Worm (Caenorhabditis elegans): Measurements from ENCODE around the gene fip-4.

The fip-4 gene

DNA sequence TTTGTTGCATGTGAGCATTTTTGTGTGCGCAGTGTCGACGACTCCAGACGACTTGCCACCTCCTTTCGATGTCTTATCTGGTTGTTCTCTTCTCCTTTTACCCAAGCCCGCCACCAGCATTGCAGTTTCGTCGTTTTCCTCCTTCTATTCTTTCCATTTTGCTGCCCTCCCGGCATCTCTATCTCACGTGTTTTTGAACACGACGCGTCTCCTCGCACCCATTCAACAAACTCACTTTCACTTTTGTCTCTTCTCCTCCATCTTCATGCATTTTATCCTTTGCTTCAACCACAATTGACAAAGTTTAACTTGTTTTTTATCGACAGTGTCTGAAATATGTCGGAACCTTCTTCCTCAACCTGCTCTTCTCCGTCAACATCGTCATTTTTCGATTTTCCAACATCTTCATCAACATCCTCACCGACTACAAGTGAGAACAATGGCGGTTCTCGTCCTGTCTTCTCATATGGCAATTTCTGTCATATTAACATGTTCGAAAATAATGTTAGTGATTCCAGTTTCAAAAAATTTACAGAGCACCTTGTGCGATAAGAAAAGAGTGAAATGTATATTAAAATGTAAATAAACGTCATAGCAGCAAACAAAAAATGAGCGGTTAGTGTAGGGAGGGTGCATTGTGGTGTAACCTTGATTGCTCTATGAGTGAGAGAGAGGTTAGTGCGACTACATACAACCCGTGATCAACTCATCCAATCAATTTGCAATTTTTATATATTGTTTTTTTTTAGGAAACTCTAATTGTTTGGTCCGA is at the start of gene fip-4:
fip-4 (minus strand) TSS at position 636 of the 772 bp plus-strand sequence.
- no peak for TF ChIP-seq ref-1 (GFP tag; conservative IDR thresholded peaks at IDR 0.05)
- no peak for TF ChIP-seq ztf-29 (GFP tag; IDR thresholded peaks at IDR 0.05)
- TF ChIP-seq tab-1 (GFP tag; IDR thresholded peaks at IDR 0.05) = no peak
- TF ChIP-seq T22C8.4 (GFP tag; IDR thresholded peaks at IDR 0.05) = no peak
- TF ChIP-seq klf-2 (GFP tag; conservative IDR thresholded peaks at IDR 0.05) = no peak
- TF ChIP-seq ztf-23 (GFP tag; IDR thresholded peaks at IDR 0.05) = no peak
- no peak for TF ChIP-seq cog-1 (tag; optimal IDR thresholded peaks at IDR 0.05)

- TF ChIP-seq ref-1 (GFP tag; conservative IDR thresholded peaks at IDR 0.05) (no peak), klf-2 (GFP tag; conservative IDR thresholded peaks at IDR 0.05) (no peak)
These were observed 49.4 kb upstream of the fip-4 start for ce11 chrV:8660475-8660874.

DNA sequence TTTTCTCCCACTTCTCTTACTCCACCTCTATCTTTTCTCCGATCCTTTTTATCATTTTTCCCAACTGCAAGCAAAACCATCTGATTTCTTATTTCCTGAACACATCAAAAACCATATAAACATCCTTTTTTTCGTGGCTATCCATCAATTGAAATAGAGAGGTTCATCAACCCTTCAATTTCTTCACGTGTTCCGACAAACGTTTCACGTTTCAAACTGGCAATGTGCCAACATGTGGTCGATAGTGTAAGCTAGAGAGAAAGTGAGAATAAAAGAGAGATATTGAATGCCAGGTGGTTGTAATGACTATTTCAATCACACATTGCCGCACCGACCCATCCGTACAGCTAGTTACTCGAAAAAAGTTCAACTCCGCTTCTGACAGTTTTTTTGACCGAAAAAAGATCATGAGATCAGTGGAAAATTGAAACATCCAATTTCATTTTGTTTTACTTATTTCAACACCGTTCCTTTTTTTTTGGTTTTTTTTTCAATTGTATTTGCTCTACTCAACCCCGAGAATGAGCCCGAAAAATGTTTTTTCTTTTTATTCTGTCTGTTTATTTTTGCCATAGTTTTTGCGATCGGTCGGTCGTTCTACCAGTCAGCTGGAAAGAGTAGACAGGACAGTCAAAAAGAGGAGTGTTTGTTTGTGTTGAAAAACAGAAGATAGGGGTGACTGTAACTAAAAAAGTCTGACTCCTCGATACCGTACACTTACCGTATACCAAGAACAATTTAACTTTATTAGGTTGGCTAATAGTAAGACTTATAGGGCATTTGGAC is 47.7 kb upstream of the fip-4 start:
- TF ChIP-seq flt-1 (GFP tag; IDR thresholded peaks at IDR 0.05) = no peak
- no peak for TF ChIP-seq T22C8.4 (GFP tag; IDR thresholded peaks at IDR 0.05)

DNA sequence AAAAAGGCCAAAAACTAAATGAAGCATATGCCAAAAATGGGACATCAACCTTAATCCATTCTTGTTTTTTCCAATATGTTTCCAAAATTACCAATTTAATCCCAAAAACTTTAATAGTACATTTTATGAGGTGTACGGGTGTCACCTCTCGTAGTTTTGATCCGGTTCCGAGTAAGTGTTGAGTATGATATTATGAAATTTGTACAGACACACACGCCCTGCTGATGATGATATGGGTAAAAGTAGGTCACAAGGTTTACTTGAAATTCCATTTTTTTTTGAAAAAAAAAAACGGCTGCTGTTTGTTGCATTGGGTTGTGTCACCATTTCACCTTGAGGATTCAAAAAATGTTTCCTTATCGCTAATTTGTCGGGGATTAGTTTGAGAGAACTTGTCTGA is 46.8 kb upstream of the fip-4 start:
- no peak for TF ChIP-seq klf-2 (GFP tag; conservative IDR thresholded peaks at IDR 0.05)
- TF ChIP-seq flt-1 (GFP tag; IDR thresholded peaks at IDR 0.05) = no peak
- TF ChIP-seq ref-1 (GFP tag; conservative IDR thresholded peaks at IDR 0.05) = no peak
- TF ChIP-seq med-1 (GFP tag; optimal IDR thresholded peaks at IDR 0.05; ENCODE audit: insufficient read depth) = no peak
- no peak for TF ChIP-seq T22C8.4 (GFP tag; IDR thresholded peaks at IDR 0.05)
- TF ChIP-seq ztf-29 (GFP tag; IDR thresholded peaks at IDR 0.05) = no peak
- no peak for TF ChIP-seq cog-1 (tag; optimal IDR thresholded peaks at IDR 0.05)
- TF ChIP-seq ztf-23 (GFP tag; IDR thresholded peaks at IDR 0.05) = no peak

ce11 chrV:8654460-8655419 is 43.7 kb upstream of the fip-4 start:
- no peak for TF ChIP-seq ztf-29 (GFP tag; IDR thresholded peaks at IDR 0.05)
- no peak for TF ChIP-seq T22C8.4 (GFP tag; IDR thresholded peaks at IDR 0.05)
- no peak for TF ChIP-seq ztf-23 (GFP tag; IDR thresholded peaks at IDR 0.05)
- no peak for TF ChIP-seq ref-1 (GFP tag; conservative IDR thresholded peaks at IDR 0.05)
- TF ChIP-seq cog-1 (tag; optimal IDR thresholded peaks at IDR 0.05) = no peak
- no peak for TF ChIP-seq klf-2 (GFP tag; conservative IDR thresholded peaks at IDR 0.05)
- no peak for TF ChIP-seq tab-1 (GFP tag; IDR thresholded peaks at IDR 0.05)
- no peak for TF ChIP-seq med-1 (GFP tag; optimal IDR thresholded peaks at IDR 0.05; ENCODE audit: insufficient read depth)
- TF ChIP-seq flt-1 (GFP tag; IDR thresholded peaks at IDR 0.05) = no peak

DNA sequence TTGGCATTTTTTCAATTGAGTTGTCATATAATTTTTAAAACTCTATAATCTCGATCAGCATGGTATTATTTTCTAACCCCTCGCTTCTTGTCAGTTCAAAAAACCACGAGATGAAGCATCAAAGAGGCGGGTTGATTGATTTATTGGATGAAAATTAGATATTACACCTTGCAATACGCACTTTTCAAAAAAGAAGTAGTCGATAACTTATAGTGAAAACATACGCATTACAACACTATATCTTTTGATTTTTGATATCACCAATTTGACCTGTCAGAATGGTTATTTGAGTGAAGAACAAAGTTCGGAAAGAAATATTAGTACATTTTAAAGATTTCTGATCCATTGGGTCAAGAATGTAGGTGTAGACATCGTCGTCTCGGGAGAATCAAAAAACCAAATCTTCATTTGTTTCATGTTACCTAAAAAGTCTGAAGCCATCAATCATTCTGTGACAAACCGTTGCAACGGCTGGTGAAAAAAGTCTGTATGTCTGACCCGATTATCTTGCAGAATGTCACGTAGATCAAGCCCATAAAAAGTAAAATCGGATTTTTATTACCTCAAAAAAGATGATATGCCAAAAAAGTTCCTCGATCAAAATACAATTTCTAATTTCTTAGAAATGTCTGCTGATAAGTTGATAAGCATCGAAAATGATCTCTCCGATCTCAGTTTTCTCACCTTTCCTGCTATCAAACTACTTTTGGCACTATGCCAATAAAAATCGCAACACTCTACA is 42.2 kb upstream of the fip-4 start:
- TF ChIP-seq ref-1 (GFP tag; conservative IDR thresholded peaks at IDR 0.05) (no peak), med-1 (GFP tag; optimal IDR thresholded peaks at IDR 0.05; ENCODE audit: insufficient read depth) (no peak)

DNA sequence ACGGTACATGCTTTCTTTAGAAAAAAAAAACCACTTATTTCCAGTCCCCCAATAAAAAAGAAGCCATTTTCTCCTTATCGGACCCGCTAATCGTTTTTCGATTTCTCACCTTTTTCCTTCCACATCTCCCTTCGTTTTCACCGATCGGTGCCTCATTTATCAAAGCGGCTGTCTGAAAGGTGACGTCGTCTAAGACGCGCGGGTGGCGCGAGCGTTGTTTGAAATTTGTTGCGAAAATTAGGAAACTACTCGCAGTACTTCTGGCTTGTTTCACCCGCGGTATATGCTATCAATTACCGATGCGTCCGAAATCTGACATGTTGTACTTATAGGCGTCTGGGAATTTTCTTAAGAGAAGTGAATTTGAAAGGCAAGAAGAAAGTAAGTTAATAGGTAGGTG is 41.1 kb upstream of the fip-4 start:
- TF ChIP-seq T22C8.4 (GFP tag; IDR thresholded peaks at IDR 0.05) (no peak), ztf-29 (GFP tag; IDR thresholded peaks at IDR 0.05) (no peak), ref-1 (GFP tag; conservative IDR thresholded peaks at IDR 0.05) (no peak), cog-1 (tag; optimal IDR thresholded peaks at IDR 0.05) (no peak)

DNA sequence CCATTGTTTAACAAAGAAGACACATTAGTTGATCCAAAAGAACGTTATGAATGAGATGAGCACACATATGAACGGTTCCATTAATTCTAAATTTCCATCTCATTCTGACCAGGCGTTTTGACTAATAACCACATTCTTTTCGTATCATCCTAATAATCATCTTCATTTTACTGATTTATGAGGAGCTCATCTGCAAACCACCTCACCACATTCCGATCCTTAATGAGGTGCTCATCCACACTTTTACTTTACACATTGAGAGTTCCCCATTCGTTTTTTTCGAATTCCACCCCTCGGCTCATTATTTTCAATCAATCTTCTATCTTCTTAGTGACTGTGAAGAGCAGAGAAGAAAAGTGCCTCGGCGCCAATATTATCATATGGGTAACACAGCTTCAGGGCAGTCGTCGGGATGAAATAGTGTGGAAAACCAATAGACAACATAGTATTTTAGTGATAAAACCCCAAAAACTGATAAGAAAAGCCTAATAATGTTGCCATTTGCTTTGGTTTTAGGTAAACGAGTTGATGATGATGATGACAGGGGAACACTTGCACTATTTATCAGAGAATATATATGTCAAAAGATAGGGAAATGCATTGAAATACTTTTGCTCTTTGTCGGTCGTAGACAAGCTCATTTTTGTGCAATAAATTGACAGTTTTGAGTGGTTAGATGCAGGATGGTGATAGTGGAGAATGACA is 40.1 kb upstream of the fip-4 start:
- TF ChIP-seq klf-2 (GFP tag; conservative IDR thresholded peaks at IDR 0.05) = no peak
- no peak for TF ChIP-seq flt-1 (GFP tag; IDR thresholded peaks at IDR 0.05)
- TF ChIP-seq T22C8.4 (GFP tag; IDR thresholded peaks at IDR 0.05) = no peak
- TF ChIP-seq tab-1 (GFP tag; IDR thresholded peaks at IDR 0.05) = no peak
- no peak for TF ChIP-seq cog-1 (tag; optimal IDR thresholded peaks at IDR 0.05)
- no peak for TF ChIP-seq med-1 (GFP tag; optimal IDR thresholded peaks at IDR 0.05; ENCODE audit: insufficient read depth)
- no peak for TF ChIP-seq ztf-23 (GFP tag; IDR thresholded peaks at IDR 0.05)
- TF ChIP-seq ztf-29 (GFP tag; IDR thresholded peaks at IDR 0.05) = no peak
- no peak for TF ChIP-seq ref-1 (GFP tag; conservative IDR thresholded peaks at IDR 0.05)

DNA sequence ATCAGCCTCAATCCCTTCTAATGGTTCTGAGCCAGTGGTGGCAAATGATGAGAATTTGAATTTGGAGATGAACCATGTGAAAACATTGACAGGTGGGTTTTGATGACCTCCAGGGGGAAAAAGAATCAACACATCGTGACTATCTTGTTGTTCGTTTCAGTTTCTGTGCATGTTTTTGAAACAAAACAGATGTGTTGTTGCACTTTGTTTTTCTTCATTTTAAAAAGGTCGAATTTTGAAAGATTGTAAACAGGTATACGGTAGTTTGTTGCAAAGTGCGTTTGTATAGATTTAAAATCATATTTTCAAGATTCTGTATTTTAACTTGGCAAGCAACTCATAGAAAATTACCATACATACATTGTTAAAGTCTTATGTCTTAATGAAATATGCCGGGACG is 39.3 kb upstream of the fip-4 start:
- TF ChIP-seq ztf-23 (GFP tag; IDR thresholded peaks at IDR 0.05) (no peak), T22C8.4 (GFP tag; IDR thresholded peaks at IDR 0.05) (no peak), tab-1 (GFP tag; IDR thresholded peaks at IDR 0.05) (no peak), med-1 (GFP tag; optimal IDR thresholded peaks at IDR 0.05; ENCODE audit: insufficient read depth) (no peak), flt-1 (GFP tag; IDR thresholded peaks at IDR 0.05) (no peak), ztf-29 (GFP tag; IDR thresholded peaks at IDR 0.05) (no peak), ref-1 (GFP tag; conservative IDR thresholded peaks at IDR 0.05) (no peak), klf-2 (GFP tag; conservative IDR thresholded peaks at IDR 0.05) (no peak), cog-1 (tag; optimal IDR thresholded peaks at IDR 0.05) (no peak)
